Worm (Caenorhabditis elegans) whole organism, L1 larva: Measurements from ENCODE around the gene C27F2.10.

Experiments
- ama-1 ChIP-seq: fragments of 150-350 bp; optimal IDR thresholded peaks from 2 replicates; lab custom pipeline; 2014
- ceh-8 ChIP-seq: fragments of 200-800 bp; sonication (Bioruptor generic); optimal IDR thresholded peaks from 2 replicates; lab custom pipeline; 2018; ENCODE audit warnings: mild to moderate bottlenecking, missing genetic modification characterization, moderate library complexity, missing compliant biosample characterization
- ztf-4 ChIP-seq: fragments of 150-350 bp; optimal IDR thresholded peaks from 2 replicates; lab custom pipeline; 2014; ENCODE audit warnings: missing biosample characterization, missing genetic modification characterization

ce11 chrIII:4947352-4947751 lies 39.3 kb downstream of the C27F2.10 start:
- TF ChIP-seq ceh-8 (GFP tag; lab: Kevin White, UChicago) = no peak
- TF ChIP-seq ztf-4 = no peak
- TF ChIP-seq ama-1 = no peak
